Worm (Caenorhabditis elegans): ENCODE measurements around the gene ser-4.

ser-4 gene

DNA sequence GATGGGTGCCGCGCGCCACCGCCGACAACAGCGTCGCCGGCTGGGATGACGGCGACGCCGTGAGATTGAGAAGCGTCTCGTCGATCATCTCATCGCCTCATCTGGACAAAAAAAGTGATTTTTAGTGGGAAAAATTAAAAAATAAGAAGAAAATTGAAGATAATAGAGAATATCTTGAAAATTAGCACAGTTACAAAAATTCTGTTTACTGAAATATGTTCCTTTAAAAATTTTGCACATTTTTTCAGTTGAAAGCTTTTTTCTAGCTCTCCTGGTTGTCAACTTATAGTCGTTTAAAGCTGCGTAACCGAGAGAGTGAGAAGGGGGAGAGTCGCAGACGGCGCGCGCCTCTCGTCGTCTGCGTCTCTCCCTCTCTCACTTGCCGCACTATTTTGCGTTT lies at the start of gene ser-4:
ser-4 (minus strand) TSS at position 101 of the 400 bp plus-strand sequence.
- no peak for TF ChIP-seq zip-8 (tag; optimal IDR thresholded peaks at IDR 0.05)
- TF ChIP-seq elt-3 (tag; optimal IDR thresholded peaks at IDR 0.05): no peak
- no peak for TF ChIP-seq cnd-1 (tag; optimal IDR thresholded peaks at IDR 0.05)
- TF ChIP-seq ces-1 (GFP tag; optimal IDR thresholded peaks at IDR 0.05): no peak

DNA sequence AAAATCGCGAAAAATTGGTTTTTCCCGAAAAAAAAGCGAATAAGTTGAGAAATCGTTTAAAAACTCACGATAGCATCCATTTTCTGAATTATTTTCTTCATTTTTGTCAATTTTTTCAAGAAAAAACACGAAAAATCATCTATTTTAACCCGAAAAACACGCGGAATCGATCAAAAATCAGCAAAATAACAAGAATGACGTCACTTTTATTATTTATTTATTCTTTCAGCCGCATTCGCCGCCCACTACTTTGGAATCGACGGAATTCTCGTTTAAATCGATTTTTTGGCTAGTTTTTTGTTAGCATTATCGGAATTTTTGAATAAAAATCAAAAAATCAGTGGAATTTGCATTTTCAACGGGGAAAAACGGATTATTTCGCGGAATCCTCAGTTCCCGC lies 45.1 kb upstream of the ser-4 start, which contains the start of gene Y39A3CL.4:
Y39A3CL.4 (minus strand) TSS at position 101 of the 400 bp plus-strand sequence.
- TF ChIP-seq lin-13 (tag; optimal IDR thresholded peaks at IDR 0.05): no peak
- no peak for TF ChIP-seq blmp-1 (tag; optimal IDR thresholded peaks at IDR 0.05)
- no peak for TF ChIP-seq mls-2 (tag; optimal IDR thresholded peaks at IDR 0.05)
- TF ChIP-seq flh-1 (GFP tag; optimal IDR thresholded peaks at IDR 0.05): no peak
- no peak for TF ChIP-seq lin-32 (GFP tag; optimal IDR thresholded peaks at IDR 0.05)
- no peak for TF ChIP-seq elt-3 (tag; optimal IDR thresholded peaks at IDR 0.05)
- no peak for TF ChIP-seq M03D4.4 (tag; optimal IDR thresholded peaks at IDR 0.05)
- TF ChIP-seq unc-62 (GFP tag; optimal IDR thresholded peaks at IDR 0.05): no peak
- TF ChIP-seq pha-4 (tag; optimal IDR thresholded peaks at IDR 0.05): no peak
- TF ChIP-seq ceh-43 (GFP tag; optimal IDR thresholded peaks at IDR 0.05): no peak
- TF ChIP-seq drap-1 (GFP tag; optimal IDR thresholded peaks at IDR 0.05): no peak
- no peak for TF ChIP-seq tbx-8 (GFP tag; optimal IDR thresholded peaks at IDR 0.05)
- no peak for TF ChIP-seq mab-5 (tag; optimal IDR thresholded peaks at IDR 0.05)

ce11 chrIII:1777468-1777867 lies 44.6 kb upstream of the ser-4 start, which contains the start of gene Y39A3CL.3:
Gene Y39A3CL.3, plus strand, starts transcription at chrIII:1777802.
- TF ChIP-seq ces-1 (GFP tag; optimal IDR thresholded peaks at IDR 0.05) (peak; percentile 25), ztf-11 (tag; optimal IDR thresholded peaks at IDR 0.05) (no peak), lsy-2 (tag; optimal IDR thresholded peaks at IDR 0.05) (peak; percentile 94)

DNA sequence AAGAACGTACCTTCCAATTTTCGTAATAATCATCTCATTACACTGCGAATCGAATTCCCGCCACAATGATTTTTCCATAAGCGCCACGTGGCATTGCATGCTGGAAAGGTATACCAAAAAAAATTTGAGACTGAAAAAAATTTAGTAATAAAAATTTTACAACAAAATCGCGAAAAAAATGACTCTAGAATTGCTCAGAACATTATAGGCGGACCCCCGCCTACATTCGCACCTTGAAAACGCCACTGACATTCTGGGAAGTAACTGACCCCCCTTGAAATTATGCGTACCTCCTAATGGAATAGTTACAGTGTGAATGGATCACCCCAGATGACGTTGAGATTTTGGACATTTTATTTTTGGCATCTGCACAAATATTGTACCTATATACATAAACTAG lies 37.1 kb upstream of the ser-4 start, which contains the start of gene tbx-43:
tbx-43 (minus strand) TSS at position 101 of the 400 bp plus-strand sequence.
- TF ChIP-seq cnd-1 (tag; optimal IDR thresholded peaks at IDR 0.05) (no peak), ztf-11 (tag; optimal IDR thresholded peaks at IDR 0.05) (no peak), ceh-43 (GFP tag; optimal IDR thresholded peaks at IDR 0.05) (no peak), ceh-83 (GFP tag; optimal IDR thresholded peaks at IDR 0.05) (no peak), zip-8 (tag; optimal IDR thresholded peaks at IDR 0.05) (no peak), lsy-2 (tag; optimal IDR thresholded peaks at IDR 0.05) (no peak), unc-120 (tag; optimal IDR thresholded peaks at IDR 0.05; ENCODE audit: poor library complexity, severe bottlenecking) (no peak), elt-3 (tag; optimal IDR thresholded peaks at IDR 0.05) (no peak), mls-2 (tag; optimal IDR thresholded peaks at IDR 0.05) (no peak), ceh-39 (tag; optimal IDR thresholded peaks at IDR 0.05) (no peak), unc-62 (GFP tag; optimal IDR thresholded peaks at IDR 0.05) (no peak), nhr-28 (tag; optimal IDR thresholded peaks at IDR 0.05) (no peak), unc-39 (tag; optimal IDR thresholded peaks at IDR 0.05) (no peak), lin-13 (tag; optimal IDR thresholded peaks at IDR 0.05) (no peak), mab-5 (tag; optimal IDR thresholded peaks at IDR 0.05) (no peak), tbx-8 (GFP tag; optimal IDR thresholded peaks at IDR 0.05) (no peak), flh-1 (GFP tag; optimal IDR thresholded peaks at IDR 0.05) (no peak), nhr-76 (tag; optimal IDR thresholded peaks at IDR 0.05) (no peak), sem-2 (GFP tag; optimal IDR thresholded peaks at IDR 0.05) (no peak), elt-1 (tag; optimal IDR thresholded peaks at IDR 0.05; ENCODE audit: borderline replicate concordance, insufficient read depth) (no peak)

- no peak for TF ChIP-seq sem-2 (GFP tag; optimal IDR thresholded peaks at IDR 0.05)
- TF ChIP-seq unc-120 (tag; optimal IDR thresholded peaks at IDR 0.05; ENCODE audit: poor library complexity, severe bottlenecking): no peak
- TF ChIP-seq lin-13 (tag; optimal IDR thresholded peaks at IDR 0.05): no peak
- no peak for TF ChIP-seq lsy-2 (tag; optimal IDR thresholded peaks at IDR 0.05)
- no peak for TF ChIP-seq elt-3 (tag; optimal IDR thresholded peaks at IDR 0.05)
- TF ChIP-seq ceh-39 (tag; optimal IDR thresholded peaks at IDR 0.05): no peak
- TF ChIP-seq nhr-28 (tag; optimal IDR thresholded peaks at IDR 0.05): no peak
- TF ChIP-seq zip-8 (tag; optimal IDR thresholded peaks at IDR 0.05): no peak
- TF ChIP-seq ces-1 (GFP tag; optimal IDR thresholded peaks at IDR 0.05): no peak
- TF ChIP-seq ceh-43 (GFP tag; optimal IDR thresholded peaks at IDR 0.05): no peak
These were observed 31.6 kb upstream of the ser-4 start for ce11 chrIII:1764463-1764862.

ce11 chrIII:1763222-1763621 lies 30.3 kb upstream of the ser-4 start, which contains the start of gene cnc-6:
Gene cnc-6, plus strand, starts transcription at chrIII:1763522.
- TF ChIP-seq nhr-28 (tag; optimal IDR thresholded peaks at IDR 0.05): no peak
- no peak for TF ChIP-seq unc-62 (GFP tag; optimal IDR thresholded peaks at IDR 0.05)
- TF ChIP-seq M03D4.4 (tag; optimal IDR thresholded peaks at IDR 0.05): no peak
- TF ChIP-seq drap-1 (GFP tag; optimal IDR thresholded peaks at IDR 0.05): no peak
- no peak for TF ChIP-seq ceh-83 (GFP tag; optimal IDR thresholded peaks at IDR 0.05)
- no peak for TF ChIP-seq ztf-11 (tag; optimal IDR thresholded peaks at IDR 0.05)

Data from whole organism, mixed stage, embryonic.